Worm (Caenorhabditis elegans): Measurements from ENCODE around the gene Y17G9B.4.

Y17G9B.4 gene

ce11 chrIV:4780129-4780528 is 28.2 kb downstream of the Y17G9B.4 start, which contains the start of gene set-15:
TSS of gene set-15 (minus strand) at chrIV:4780229.
- no peak for TF ChIP-seq tbx-11 (GFP tag; IDR thresholded peaks at IDR 0.05)
- TF ChIP-seq hmg-4 (GFP tag; optimal IDR thresholded peaks at IDR 0.05) = no peak
- TF ChIP-seq ceh-36 (tag; optimal IDR thresholded peaks at IDR 0.05) = no peak
- no peak for TF ChIP-seq B0310.2 (tag; optimal IDR thresholded peaks at IDR 0.05)
- TF ChIP-seq hmbx-1 (tag; optimal IDR thresholded peaks at IDR 0.05) = no peak
- TF ChIP-seq scrt-1 (GFP tag; IDR thresholded peaks at IDR 0.05) = no peak
- TF ChIP-seq flt-1 (GFP tag; IDR thresholded peaks at IDR 0.05) = no peak
- TF ChIP-seq ceh-13 (GFP tag; optimal IDR thresholded peaks at IDR 0.05) = no peak
- TF ChIP-seq tbx-37 (GFP tag; conservative IDR thresholded peaks at IDR 0.05) = no peak
- no peak for TF ChIP-seq ama-1 (optimal IDR thresholded peaks at IDR 0.05)
- TF ChIP-seq ets-7 (tag; optimal IDR thresholded peaks at IDR 0.05) = no peak
- TF ChIP-seq tra-4 (tag; optimal IDR thresholded peaks at IDR 0.05) = no peak
- TF ChIP-seq pes-1 (GFP tag; IDR thresholded peaks at IDR 0.05) = no peak
- TF ChIP-seq aly-1 (tag; optimal IDR thresholded peaks at IDR 0.05) = no peak
- TF ChIP-seq hnd-1 (tag; optimal IDR thresholded peaks at IDR 0.05) = no peak
- no peak for TF ChIP-seq F13C5.2 (tag; optimal IDR thresholded peaks at IDR 0.05)
- no peak for TF ChIP-seq sea-1 (GFP tag; conservative IDR thresholded peaks at IDR 0.05)

ce11 chrIV:4781123-4781522 is 29.2 kb downstream of the Y17G9B.4 start:
- peak; percentile 18 for TF ChIP-seq F13C5.2 (tag; optimal IDR thresholded peaks at IDR 0.05)
- TF ChIP-seq hnd-1 (tag; optimal IDR thresholded peaks at IDR 0.05) = no peak
- TF ChIP-seq tra-4 (tag; optimal IDR thresholded peaks at IDR 0.05) = no peak
- TF ChIP-seq pes-1 (GFP tag; IDR thresholded peaks at IDR 0.05) = no peak
- peak; percentile 55 for TF ChIP-seq hmg-4 (GFP tag; optimal IDR thresholded peaks at IDR 0.05)

ce11 chrIV:4788332-4788731 is 36.4 kb downstream of the Y17G9B.4 start, which contains the start of gene nhr-104:
TSS of gene nhr-104 (minus strand) at chrIV:4788692.
- TF ChIP-seq ceh-36 (tag; optimal IDR thresholded peaks at IDR 0.05) = no peak
- TF ChIP-seq tbx-37 (GFP tag; conservative IDR thresholded peaks at IDR 0.05) = no peak
- TF ChIP-seq sea-1 (GFP tag; conservative IDR thresholded peaks at IDR 0.05) = no peak
- TF ChIP-seq aly-1 (tag; optimal IDR thresholded peaks at IDR 0.05) = no peak
- TF ChIP-seq F13C5.2 (tag; optimal IDR thresholded peaks at IDR 0.05) = no peak
- no peak for TF ChIP-seq hnd-1 (tag; optimal IDR thresholded peaks at IDR 0.05)
- TF ChIP-seq hmbx-1 (tag; optimal IDR thresholded peaks at IDR 0.05) = no peak
- no peak for TF ChIP-seq scrt-1 (GFP tag; IDR thresholded peaks at IDR 0.05)
- TF ChIP-seq ets-7 (tag; optimal IDR thresholded peaks at IDR 0.05) = no peak
- TF ChIP-seq tbx-11 (GFP tag; IDR thresholded peaks at IDR 0.05) = no peak

ce11 chrIV:4789445-4789844 is 37.5 kb downstream of the Y17G9B.4 start, which contains the start of gene R11E3.1:
TSS of gene R11E3.1 (plus strand) at chrIV:4789745.
- TF ChIP-seq flt-1 (GFP tag; IDR thresholded peaks at IDR 0.05) (no peak), aly-1 (tag; optimal IDR thresholded peaks at IDR 0.05) (no peak), hnd-1 (tag; optimal IDR thresholded peaks at IDR 0.05) (no peak), ceh-13 (GFP tag; optimal IDR thresholded peaks at IDR 0.05) (no peak), tra-4 (tag; optimal IDR thresholded peaks at IDR 0.05) (no peak), tbx-37 (GFP tag; conservative IDR thresholded peaks at IDR 0.05) (no peak)

ce11 chrIV:4795111-4795510 is 43.2 kb downstream of the Y17G9B.4 start:
- TF ChIP-seq hmbx-1 (tag; optimal IDR thresholded peaks at IDR 0.05) (no peak), ama-1 (optimal IDR thresholded peaks at IDR 0.05) (no peak), aly-1 (tag; optimal IDR thresholded peaks at IDR 0.05) (no peak)

- TF ChIP-seq scrt-1 (GFP tag; IDR thresholded peaks at IDR 0.05) (no peak), sea-1 (GFP tag; conservative IDR thresholded peaks at IDR 0.05) (no peak), aly-1 (tag; optimal IDR thresholded peaks at IDR 0.05) (no peak), ceh-36 (tag; optimal IDR thresholded peaks at IDR 0.05) (no peak), tbx-37 (GFP tag; conservative IDR thresholded peaks at IDR 0.05) (no peak), pes-1 (GFP tag; IDR thresholded peaks at IDR 0.05) (no peak), hnd-1 (tag; optimal IDR thresholded peaks at IDR 0.05) (no peak), hmg-4 (GFP tag; optimal IDR thresholded peaks at IDR 0.05) (no peak), hmbx-1 (tag; optimal IDR thresholded peaks at IDR 0.05) (no peak), ama-1 (optimal IDR thresholded peaks at IDR 0.05) (no peak), tbx-11 (GFP tag; IDR thresholded peaks at IDR 0.05) (no peak)
Measured at ce11 chrIV:4799114-4799513, 47.2 kb downstream of the Y17G9B.4 start, which contains the start of gene eor-1. TSS of gene eor-1 (minus strand) at chrIV:4799178.

ce11 chrIV:4802494-4802893 is 50.6 kb downstream of the Y17G9B.4 start, which contains the start of gene dpf-7:
TSS of gene dpf-7 (minus strand) at chrIV:4802594.
- TF ChIP-seq tra-4 (tag; optimal IDR thresholded peaks at IDR 0.05) (no peak), aly-1 (tag; optimal IDR thresholded peaks at IDR 0.05) (no peak), ceh-36 (tag; optimal IDR thresholded peaks at IDR 0.05) (no peak), hnd-1 (tag; optimal IDR thresholded peaks at IDR 0.05) (no peak), ama-1 (optimal IDR thresholded peaks at IDR 0.05) (no peak), ets-7 (tag; optimal IDR thresholded peaks at IDR 0.05) (no peak), ceh-13 (GFP tag; optimal IDR thresholded peaks at IDR 0.05) (no peak), sea-1 (GFP tag; conservative IDR thresholded peaks at IDR 0.05) (no peak)

Data from whole organism, early embryonic.